Fruit fly (Drosophila melanogaster): ENCODE data around the gene Hrs.

Gene Hrs

dm6 chr2L:2739820-2740230, at the start of gene Hrs:
Gene Hrs, plus strand, starts transcription at chr2L:2739986.
- TF ChIP-seq CG17801 (GFP tag; optimal IDR thresholded peaks at IDR 0.05; ENCODE audit: partially characterized antibody), result peak; percentile 35

- TF ChIP-seq CG17801 (GFP tag; optimal IDR thresholded peaks at IDR 0.05; ENCODE audit: partially characterized antibody), result no peak
These were observed 43.4 kb upstream of the Hrs start, which contains the start of gene Trf5 for dm6 chr2L:2696337-2696736. Gene Trf5, minus strand, starts transcription at chr2L:2696437.

dm6 chr2L:2720368-2720767, 19.4 kb upstream of the Hrs start:
- TF ChIP-seq CG17801 (GFP tag; optimal IDR thresholded peaks at IDR 0.05; ENCODE audit: partially characterized antibody), result no peak

- no peak for TF ChIP-seq CG17801 (GFP tag; optimal IDR thresholded peaks at IDR 0.05; ENCODE audit: partially characterized antibody)
These were observed 18.5 kb upstream of the Hrs start for dm6 chr2L:2721317-2721716.

dm6 chr2L:2723100-2723499, 16.7 kb upstream of the Hrs start:
- TF ChIP-seq CG17801 (GFP tag; optimal IDR thresholded peaks at IDR 0.05; ENCODE audit: partially characterized antibody), result no peak

- TF ChIP-seq CG17801 (GFP tag; optimal IDR thresholded peaks at IDR 0.05; ENCODE audit: partially characterized antibody), result no peak
These were observed 15.3 kb upstream of the Hrs start for dm6 chr2L:2724459-2724858.

- no peak for TF ChIP-seq CG17801 (GFP tag; optimal IDR thresholded peaks at IDR 0.05; ENCODE audit: partially characterized antibody)
These were observed 14.4 kb upstream of the Hrs start, which contains the start of gene CG31689 for dm6 chr2L:2725374-2725773. Gene CG31689, plus strand, starts transcription at chr2L:2725674.

- no peak for TF ChIP-seq CG17801 (GFP tag; optimal IDR thresholded peaks at IDR 0.05; ENCODE audit: partially characterized antibody)
These were observed 12.4 kb upstream of the Hrs start for dm6 chr2L:2727364-2727763.

- TF ChIP-seq CG17801 (GFP tag; optimal IDR thresholded peaks at IDR 0.05; ENCODE audit: partially characterized antibody), result no peak
These were observed 12.0 kb upstream of the Hrs start for dm6 chr2L:2727812-2728211.

dm6 chr2L:2728577-2728976, 11.2 kb upstream of the Hrs start:
- no peak for TF ChIP-seq CG17801 (GFP tag; optimal IDR thresholded peaks at IDR 0.05; ENCODE audit: partially characterized antibody)

- no peak for TF ChIP-seq CG17801 (GFP tag; optimal IDR thresholded peaks at IDR 0.05; ENCODE audit: partially characterized antibody)
These were observed 9.9 kb upstream of the Hrs start for dm6 chr2L:2729882-2730281.

- no peak for TF ChIP-seq CG17801 (GFP tag; optimal IDR thresholded peaks at IDR 0.05; ENCODE audit: partially characterized antibody)
These were observed 9.0 kb upstream of the Hrs start for dm6 chr2L:2730756-2731155.

dm6 chr2L:2731370-2732138, 8.2 kb upstream of the Hrs start:
- no peak for TF ChIP-seq CG17801 (GFP tag; optimal IDR thresholded peaks at IDR 0.05; ENCODE audit: partially characterized antibody)

- no peak for TF ChIP-seq CG17801 (GFP tag; optimal IDR thresholded peaks at IDR 0.05; ENCODE audit: partially characterized antibody)
These were observed 7.5 kb upstream of the Hrs start for dm6 chr2L:2732139-2732830.

dm6 chr2L:2734215-2734614, 5.6 kb upstream of the Hrs start:
- peak; percentile 86 for TF ChIP-seq CG17801 (GFP tag; optimal IDR thresholded peaks at IDR 0.05; ENCODE audit: partially characterized antibody)

- TF ChIP-seq CG17801 (GFP tag; optimal IDR thresholded peaks at IDR 0.05; ENCODE audit: partially characterized antibody), result peak; percentile 21
These were observed 4.8 kb upstream of the Hrs start for dm6 chr2L:2734946-2735345.
